Fruit fly (Drosophila melanogaster): ENCODE data around the gene CG3919.

dm6 chr3L:14389242-14389641 lies 21.2 kb upstream of the CG3919 start:
- TF ChIP-seq pan (optimal IDR thresholded peaks at IDR 0.05) (no peak), CG8478 (optimal IDR thresholded peaks at IDR 0.05) (no peak), psq (optimal IDR thresholded peaks at IDR 0.05) (no peak), usp (GFP tag; optimal IDR thresholded peaks at IDR 0.05) (no peak), Dll (optimal IDR thresholded peaks at IDR 0.05) (no peak), EcR (GFP tag; optimal IDR thresholded peaks at IDR 0.05) (no peak)
